Fruit fly (Drosophila melanogaster): ENCODE results near the gene cass.
A peak's percentile ranks its signal among the peaks of the same experiment; 100 is the strongest.

The cass gene

dm6 chr2L:17471524-17471923 lies 6.2 kb downstream of the cass start, which contains the start of gene Sgt:
Sgt (plus strand) TSS chr2L:17471603.
- TF ChIP-seq Dif (GFP tag; optimal IDR thresholded peaks at IDR 0.05; ENCODE audit: partially characterized antibody) (peak; percentile 22), CG32264 (GFP tag; optimal IDR thresholded peaks at IDR 0.05) (no peak), Vsx2 (GFP tag; optimal IDR thresholded peaks at IDR 0.05; ENCODE audit: partially characterized antibody) (no peak)

DNA sequence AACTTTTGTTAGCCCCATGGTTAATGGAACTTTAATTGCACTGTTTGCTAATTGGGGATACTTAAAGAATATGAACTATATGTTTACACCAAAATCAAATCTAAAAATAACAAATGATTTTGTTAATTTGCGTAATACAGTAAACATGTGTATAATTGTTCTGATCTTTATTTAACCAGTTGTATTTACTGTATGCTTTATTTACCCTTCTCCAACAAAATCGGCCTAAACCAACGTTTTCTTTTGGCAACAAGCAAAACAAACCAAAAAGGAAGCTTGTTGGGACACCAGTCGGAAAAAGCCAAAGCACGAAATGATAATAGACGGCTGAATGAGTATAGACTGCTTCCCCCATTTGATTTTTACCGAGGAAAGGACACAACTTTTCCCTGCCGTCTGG lies 7.1 kb downstream of the cass start:
- TF ChIP-seq Jra (GFP tag; optimal IDR thresholded peaks at IDR 0.05) (peak; percentile 45), CG9705 (GFP tag; optimal IDR thresholded peaks at IDR 0.05) (peak; percentile 19), HLH106 (tag; optimal IDR thresholded peaks at IDR 0.05) (peak; percentile 33), Abd-B (GFP tag; optimal IDR thresholded peaks at IDR 0.05) (no peak), Mio (GFP tag; optimal IDR thresholded peaks at IDR 0.05) (no peak), h (GFP tag; optimal IDR thresholded peaks at IDR 0.05) (peak; percentile 69), Dif (GFP tag; optimal IDR thresholded peaks at IDR 0.05; ENCODE audit: partially characterized antibody) (no peak), Hr78 (GFP tag; optimal IDR thresholded peaks at IDR 0.05) (no peak), brk (GFP tag; optimal IDR thresholded peaks at IDR 0.05) (no peak), Hnf4 (GFP tag; optimal IDR thresholded peaks at IDR 0.05) (peak; percentile 80), Myc (optimal IDR thresholded peaks at IDR 0.05) (no peak), dsf (GFP tag; optimal IDR thresholded peaks at IDR 0.05; ENCODE audit: borderline replicate concordance) (no peak), tai (GFP tag; optimal IDR thresholded peaks at IDR 0.05) (no peak), foxo (GFP tag; optimal IDR thresholded peaks at IDR 0.05) (peak in 1 of 2 experiments; percentile 58), lola (GFP tag; optimal IDR thresholded peaks at IDR 0.05) (no peak), dmrt93B (GFP tag; optimal IDR thresholded peaks at IDR 0.05) (peak; percentile 30), sage (GFP tag; optimal IDR thresholded peaks at IDR 0.05) (no peak), GATAd (GFP tag; optimal IDR thresholded peaks at IDR 0.05) (no peak), Vsx2 (GFP tag; optimal IDR thresholded peaks at IDR 0.05; ENCODE audit: partially characterized antibody) (no peak), psq (GFP tag; optimal IDR thresholded peaks at IDR 0.05) (peak; percentile 50), Sp1 (GFP tag; optimal IDR thresholded peaks at IDR 0.05) (peak; percentile 20), dl (GFP tag; optimal IDR thresholded peaks at IDR 0.05; ENCODE audit: insufficient read depth in 1 of 2, partially characterized antibody in 2 of 2) (no peak), CG32264 (GFP tag; optimal IDR thresholded peaks at IDR 0.05) (peak; percentile 8), ey (GFP tag; optimal IDR thresholded peaks at IDR 0.05) (no peak), Dfd (GFP tag; optimal IDR thresholded peaks at IDR 0.05) (no peak), br (GFP tag; optimal IDR thresholded peaks at IDR 0.05) (peak; percentile 32), OdsH (GFP tag; optimal IDR thresholded peaks at IDR 0.05) (peak; percentile 81), Hr83 (GFP tag; optimal IDR thresholded peaks at IDR 0.05; ENCODE audit: poor library complexity, severe bottlenecking) (peak; percentile 89), rgr (GFP tag; optimal IDR thresholded peaks at IDR 0.05) (peak; percentile 80), Rel (GFP tag; optimal IDR thresholded peaks at IDR 0.05) (no peak), Rel (tag; optimal IDR thresholded peaks at IDR 0.05) (no peak), jim (GFP tag; optimal IDR thresholded peaks at IDR 0.05) (peak; percentile 36)

- TF ChIP-seq ey (GFP tag; optimal IDR thresholded peaks at IDR 0.05): no peak
- no peak for TF ChIP-seq Myc (optimal IDR thresholded peaks at IDR 0.05)
- TF ChIP-seq jim (GFP tag; optimal IDR thresholded peaks at IDR 0.05): no peak
- no peak for TF ChIP-seq tai (GFP tag; optimal IDR thresholded peaks at IDR 0.05)
- peak; percentile 28 for TF ChIP-seq fru (GFP tag; optimal IDR thresholded peaks at IDR 0.05)
- no peak for TF ChIP-seq Hr78 (GFP tag; optimal IDR thresholded peaks at IDR 0.05)
- no peak for TF ChIP-seq Mio (GFP tag; optimal IDR thresholded peaks at IDR 0.05)
- peak in 1 of 2 experiments; percentile 28 for TF ChIP-seq foxo (GFP tag; optimal IDR thresholded peaks at IDR 0.05)
- no peak for TF ChIP-seq N (GFP tag; optimal IDR thresholded peaks at IDR 0.05)
- TF ChIP-seq pan (optimal IDR thresholded peaks at IDR 0.05): no peak
- TF ChIP-seq Vsx2 (GFP tag; optimal IDR thresholded peaks at IDR 0.05; ENCODE audit: partially characterized antibody): no peak
- no peak for TF ChIP-seq Rel (GFP tag; optimal IDR thresholded peaks at IDR 0.05)
- TF ChIP-seq Rel (tag; optimal IDR thresholded peaks at IDR 0.05): no peak
- TF ChIP-seq rgr (GFP tag; optimal IDR thresholded peaks at IDR 0.05): peak; percentile 1
These were observed 10.7 kb downstream of the cass start for dm6 chr2L:17466950-17467349.
